Fruit fly (Drosophila melanogaster) whole organism, embryonic: ENCODE results near the gene Neurl4.

Source experiments
- Ada2b ChIP-seq: fragments of 200-800 bp; sonication (Bioruptor generic); IDR thresholded peaks from 2 replicates; pipeline ENCODE4 v1.3.6; 2022; ENCODE audit warnings: missing biosample characterization, missing genetic modification characterization
- Antp ChIP-seq: fragments of 200-800 bp; sonication (Bioruptor generic); optimal IDR thresholded peaks from 3 replicates; lab custom pipeline; 2016; ENCODE audit warnings: missing biosample characterization, missing genetic modification characterization
- Bgb ChIP-seq: fragments of 200-800 bp; sonication (Bioruptor generic); IDR thresholded peaks from 2 replicates; pipeline ENCODE4 v1.3.6; 2022; ENCODE audit warnings: missing biosample characterization, missing genetic modification characterization; ENCODE audit not compliant: partially characterized antibody
- CG1024 ChIP-seq: fragments of 200-800 bp; sonication (Bioruptor generic); IDR thresholded peaks from 2 replicates; pipeline ENCODE4 v1.3.6; 2022; ENCODE audit warnings: missing biosample characterization, missing genetic modification characterization
- CG10267 ChIP-seq: fragments of 200-800 bp; sonication (Bioruptor generic); optimal IDR thresholded peaks from 2 replicates; lab custom pipeline; 2018; ENCODE audit warnings: missing biosample characterization, mild to moderate bottlenecking, missing genetic modification characterization, moderate library complexity
- CG10366 ChIP-seq: fragments of 200-800 bp; sonication (Bioruptor generic); IDR thresholded peaks from 2 replicates; pipeline ENCODE4 v1.3.6; 2022; ENCODE audit warnings: missing biosample characterization, missing genetic modification characterization
- CG10462 ChIP-seq: fragments of 200-800 bp; sonication (Bioruptor generic); optimal IDR thresholded peaks from 2 replicates; lab custom pipeline; 2016; ENCODE audit warnings: missing biosample characterization, missing genetic modification characterization
- CG11085 ChIP-seq: fragments of 200-800 bp; sonication (Bioruptor generic); IDR thresholded peaks from 2 replicates; pipeline ENCODE4 v1.3.6; 2022; ENCODE audit warnings: missing biosample characterization, missing genetic modification characterization
- CG11504 ChIP-seq: fragments of 200-800 bp; sonication (Bioruptor generic); optimal IDR thresholded peaks from 3 replicates; lab custom pipeline; 2019; ENCODE audit warnings: missing biosample characterization, mild to moderate bottlenecking, missing genetic modification characterization, moderate library complexity
- CG11560 ChIP-seq: fragments of 200-800 bp; sonication (Bioruptor generic); IDR thresholded peaks from 3 replicates; pipeline ENCODE4 v1.3.6; 2022; ENCODE audit warnings: missing biosample characterization, missing genetic modification characterization
- CG11723 ChIP-seq: fragments of 200-800 bp; sonication (Bioruptor generic); optimal IDR thresholded peaks from 2 replicates; lab custom pipeline; 2017; ENCODE audit warnings: missing biosample characterization, mild to moderate bottlenecking, missing genetic modification characterization
- CG12104 ChIP-seq: fragments of 200-800 bp; sonication (Bioruptor generic); optimal IDR thresholded peaks from 3 replicates; lab custom pipeline; 2016; ENCODE audit warnings: missing biosample characterization, missing genetic modification characterization
- CG16815 ChIP-seq: fragments of 200-800 bp; sonication (Bioruptor generic); optimal IDR thresholded peaks from 3 replicates; lab custom pipeline; 2017; ENCODE audit warnings: missing biosample characterization, mild to moderate bottlenecking, missing genetic modification characterization
- CG17361 ChIP-seq: fragments of 200-800 bp; sonication (Bioruptor generic); IDR thresholded peaks from 3 replicates; pipeline ENCODE4 v1.3.6; 2022; ENCODE audit warnings: missing biosample characterization, missing genetic modification characterization
- CG1832 ChIP-seq: fragments of 200-800 bp; sonication (Bioruptor generic); optimal IDR thresholded peaks from 2 replicates; lab custom pipeline; 2017; ENCODE audit warnings: missing biosample characterization, mild to moderate bottlenecking, missing genetic modification characterization, inconsistent platforms
- CG2712 ChIP-seq: fragments of 200-800 bp; optimal IDR thresholded peaks from 3 replicates; lab custom pipeline; 2019; ENCODE audit warnings: missing biosample characterization, mild to moderate bottlenecking, missing genetic modification characterization, moderate library complexity
- CG4730 ChIP-seq: fragments of 200-800 bp; sonication (Bioruptor generic); IDR thresholded peaks from 2 replicates; pipeline ENCODE4 v1.3.6; 2022; ENCODE audit warnings: missing biosample characterization, missing genetic modification characterization
- CG4854 ChIP-seq: fragments of 200-800 bp; sonication (Bioruptor generic); optimal IDR thresholded peaks from 2 replicates; lab custom pipeline; 2016; ENCODE audit warnings: missing biosample characterization, missing genetic modification characterization, inconsistent platforms
- CG9932 ChIP-seq: fragments of 200-800 bp; sonication (Bioruptor generic); IDR thresholded peaks from 2 replicates; pipeline ENCODE4 v1.3.6; 2022; ENCODE audit warnings: missing biosample characterization, missing genetic modification characterization
- ERR ChIP-seq: fragments of 200-800 bp; sonication (Bioruptor generic); optimal IDR thresholded peaks from 2 replicates; lab custom pipeline; 2016; ENCODE audit warnings: missing biosample characterization, missing genetic modification characterization
- GATAe ChIP-seq: fragments of 200-800 bp; sonication (Bioruptor generic); conservative IDR thresholded peaks from 2 replicates; pipeline ENCODE4 v1.3.6; 2022; ENCODE audit warnings: missing biosample characterization, missing genetic modification characterization
- HLH4C ChIP-seq: fragments of 200-800 bp; sonication (Bioruptor generic); IDR thresholded peaks from 3 replicates; pipeline ENCODE4 v1.3.6; 2022; ENCODE audit warnings: missing biosample characterization, missing genetic modification characterization; ENCODE audit not compliant: partially characterized antibody
- Hr3 ChIP-seq: fragments of 200-800 bp; sonication (Bioruptor generic); optimal IDR thresholded peaks from 3 replicates; lab custom pipeline; 2016; ENCODE audit warnings: missing biosample characterization, missing genetic modification characterization
- Mrtf ChIP-seq: fragments of 200-800 bp; sonication (Bioruptor generic); IDR thresholded peaks from 3 replicates; pipeline ENCODE4 v1.3.6; 2022; ENCODE audit warnings: missing biosample characterization, missing genetic modification characterization
- NK7.1 ChIP-seq: fragments of 200-800 bp; sonication (Bioruptor generic); optimal IDR thresholded peaks from 3 replicates; lab custom pipeline; 2016; ENCODE audit warnings: missing biosample characterization, missing genetic modification characterization
- Oaz ChIP-seq: fragments of 200-800 bp; sonication (Bioruptor generic); IDR thresholded peaks from 2 replicates; pipeline ENCODE4 v1.3.6; 2022; ENCODE audit warnings: missing biosample characterization, missing genetic modification characterization
- Oli ChIP-seq: fragments of 200-800 bp; sonication (Bioruptor generic); optimal IDR thresholded peaks from 2 replicates; lab custom pipeline; 2018; ENCODE audit warnings: missing biosample characterization, mild to moderate bottlenecking, missing genetic modification characterization, moderate library complexity
- Ravus ChIP-seq: fragments of 200-800 bp; sonication (Bioruptor generic); IDR thresholded peaks from 2 replicates; pipeline ENCODE4 v1.3.6; 2022; ENCODE audit warnings: missing biosample characterization, missing genetic modification characterization
- Side ChIP-seq: fragments of 200-800 bp; sonication (Bioruptor generic); optimal IDR thresholded peaks from 2 replicates; lab custom pipeline; 2016; ENCODE audit warnings: missing biosample characterization, missing genetic modification characterization
- Sox102F ChIP-seq: fragments of 200-800 bp; sonication (Bioruptor generic); optimal IDR thresholded peaks from 2 replicates; lab custom pipeline; 2018; ENCODE audit warnings: missing biosample characterization, mild to moderate bottlenecking, missing genetic modification characterization, moderate library complexity
- chinmo ChIP-seq: fragments of 200-800 bp; sonication (Bioruptor generic); IDR thresholded peaks from 4 replicates; pipeline ENCODE4 v1.3.6; 2022; ENCODE audit warnings: missing biosample characterization, missing genetic modification characterization; ENCODE audit not compliant: partially characterized antibody
- dpn ChIP-seq, 2 experiments: fragments of 200-800 bp; sonication (Bioruptor generic); optimal IDR thresholded peaks; 3 replicates each; lab custom pipeline; 2016; ENCODE audit warnings: missing biosample characterization in 2 of 2, missing genetic modification characterization in 2 of 2
- gcm2 ChIP-seq: fragments of 200-800 bp; sonication (Bioruptor generic); optimal IDR thresholded peaks from 2 replicates; lab custom pipeline; 2016; ENCODE audit warnings: missing biosample characterization, missing genetic modification characterization
- kay ChIP-seq: fragments of 200-800 bp; sonication (Bioruptor generic); optimal IDR thresholded peaks from 2 replicates; lab custom pipeline; 2016; ENCODE audit warnings: missing biosample characterization, missing genetic modification characterization
- nau ChIP-seq: fragments of 200-800 bp; sonication (Bioruptor generic); optimal IDR thresholded peaks from 3 replicates; lab custom pipeline; 2017; ENCODE audit warnings: missing biosample characterization, mild to moderate bottlenecking, missing genetic modification characterization, missing genetic modification reagents
- nom ChIP-seq: fragments of 200-800 bp; sonication (Bioruptor generic); optimal IDR thresholded peaks from 2 replicates; lab custom pipeline; 2017; ENCODE audit warnings: missing biosample characterization, missing genetic modification characterization, mild to moderate bottlenecking, moderate library complexity, missing genetic modification reagents
- pho ChIP-seq: fragments of 200-800 bp; sonication (Bioruptor generic); optimal IDR thresholded peaks from 2 replicates; lab custom pipeline; 2016; ENCODE audit warnings: missing biosample characterization, missing genetic modification characterization
- sens-2 ChIP-seq: fragments of 200-800 bp; sonication (Bioruptor generic); IDR thresholded peaks from 2 replicates; pipeline ENCODE4 v1.3.6; 2022; ENCODE audit warnings: missing biosample characterization, missing genetic modification characterization
- slou ChIP-seq: fragments of 200-800 bp; sonication (Bioruptor generic); optimal IDR thresholded peaks from 3 replicates; lab custom pipeline; 2016; ENCODE audit warnings: missing biosample characterization, missing genetic modification characterization
- so ChIP-seq: fragments of 200-800 bp; sonication (Bioruptor generic); IDR thresholded peaks from 3 replicates; pipeline ENCODE4 v1.3.6; 2022; ENCODE audit warnings: missing biosample characterization, missing genetic modification characterization
- tll ChIP-seq, 2 experiments: fragments of 200-800 bp in 1 of 2; fragments of >200 bp in 1 of 2; sonication (Bioruptor generic) in 1 of 2; optimal IDR thresholded peaks; 2 replicates each; lab custom pipeline; 2017 to 2019; ENCODE audit warnings: missing biosample characterization in 2 of 2, missing genetic modification characterization in 2 of 2, mild to moderate bottlenecking in 1 of 2, moderate library complexity in 1 of 2
- ttk ChIP-seq: fragments of 200-800 bp; sonication (Bioruptor generic); IDR thresholded peaks from 2 replicates; pipeline ENCODE4 v2.1.2; 2022; ENCODE audit warnings: missing biosample characterization, missing genetic modification characterization
- z ChIP-seq: fragments of 200-800 bp; sonication (Bioruptor generic); IDR thresholded peaks from 3 replicates; pipeline ENCODE4 v1.3.6; 2022; ENCODE audit warnings: missing biosample characterization, missing genetic modification characterization
- zf30C ChIP-seq: fragments of 200-800 bp; sonication (Bioruptor generic); optimal IDR thresholded peaks from 3 replicates; lab custom pipeline; 2018; ENCODE audit warnings: missing biosample characterization, mild to moderate bottlenecking, missing genetic modification characterization

Neurl4 gene

DNA sequence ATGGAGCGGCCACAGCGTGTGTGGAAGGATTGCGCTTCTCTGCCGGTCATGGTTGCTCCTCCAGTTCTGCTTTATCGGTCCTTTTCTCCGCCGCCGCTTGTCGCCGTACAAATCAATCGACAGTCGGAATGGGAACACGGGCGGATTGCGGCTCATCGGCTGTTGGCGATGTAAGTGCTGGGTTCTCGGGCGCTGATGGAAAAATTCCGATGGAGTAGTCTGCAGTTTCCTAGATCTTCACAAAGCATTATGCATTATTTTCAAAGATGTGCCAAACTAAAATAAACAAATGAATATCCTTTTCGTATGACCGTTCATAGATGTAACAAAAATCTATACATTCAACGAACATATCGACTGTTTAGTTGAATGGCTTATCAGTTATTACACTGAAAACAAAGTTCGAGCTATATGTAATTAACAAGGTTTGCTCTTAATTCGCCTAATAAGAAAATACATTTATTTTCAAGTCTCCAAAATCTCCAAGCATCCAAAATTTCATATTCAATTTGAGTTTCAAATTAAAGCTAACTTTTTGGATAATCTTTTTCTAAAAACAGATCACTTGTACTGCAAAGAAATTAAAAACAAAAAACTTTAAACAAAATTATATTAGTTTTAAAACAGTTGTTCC is at the start of gene Neurl4 (continued):
- TF ChIP-seq tll (GFP tag; optimal IDR thresholded peaks at IDR 0.05; lab: Kevin White, UChicago) (no peak), nom (GFP tag; lab: Kevin White, UChicago) (no peak), chinmo (0 out of 4 replicates have a peak, but pooled peaks have one; percentile 18), pho (GFP tag; lab: Kevin White, UChicago) (peak; percentile 40), CG4854 (GFP tag; lab: Kevin White, UChicago) (no peak), dpn (GFP tag; optimal IDR thresholded peaks at IDR 0.05; lab: Kevin White, UChicago) (peak; percentile 58 to 80), ttk (GFP tag; lab: Robert Waterston, UW) (peak; percentile 68), CG10267 (tag; lab: Kevin White, UChicago) (peak; percentile 63), CG2712 (peak; percentile 75), CG9932 (peak; percentile 66), CG1832 (GFP tag; lab: Kevin White, UChicago) (no peak), NK7.1 (GFP tag; lab: Kevin White, UChicago) (no peak), CG11560 (tag; lab: Robert Waterston, UW) (no peak), HLH4C (GFP tag; lab: Robert Waterston, UW) (no peak), CG10366 (GFP tag; lab: Robert Waterston, UW) (peak; percentile 75), Antp (GFP tag; lab: Kevin White, UChicago) (peak; percentile 51), Ravus (GFP tag; lab: Robert Waterston, UW) (no peak; the same call in 1 of the 2 replicates), z (no peak), zf30C (GFP tag; lab: Kevin White, UChicago) (peak; percentile 95), gcm2 (GFP tag; lab: Kevin White, UChicago) (no peak), Bgb (GFP tag; lab: Robert Waterston, UW) (no peak), CG4730 (GFP tag; lab: Robert Waterston, UW) (no peak), CG11723 (GFP tag; lab: Kevin White, UChicago) (no peak), CG1024 (GFP tag; lab: Robert Waterston, UW) (peak; percentile 73), CG10462 (GFP tag; lab: Kevin White, UChicago) (peak; percentile 9), Side (GFP tag; lab: Kevin White, UChicago) (peak; percentile 23), CG11504 (tag; lab: Kevin White, UChicago) (no peak), Hr3 (GFP tag; lab: Kevin White, UChicago) (peak; percentile 72), Sox102F (GFP tag; lab: Kevin White, UChicago) (no peak), Ada2b (peak; percentile 61), sens-2 (GFP tag; lab: Robert Waterston, UW) (no peak), slou (no peak), nau (no peak), CG16815 (GFP tag; lab: Kevin White, UChicago) (peak; percentile 50), Oaz (GFP tag; lab: Robert Waterston, UW) (peak; percentile 24; the same call in 1 of the 2 replicates)

DNA sequence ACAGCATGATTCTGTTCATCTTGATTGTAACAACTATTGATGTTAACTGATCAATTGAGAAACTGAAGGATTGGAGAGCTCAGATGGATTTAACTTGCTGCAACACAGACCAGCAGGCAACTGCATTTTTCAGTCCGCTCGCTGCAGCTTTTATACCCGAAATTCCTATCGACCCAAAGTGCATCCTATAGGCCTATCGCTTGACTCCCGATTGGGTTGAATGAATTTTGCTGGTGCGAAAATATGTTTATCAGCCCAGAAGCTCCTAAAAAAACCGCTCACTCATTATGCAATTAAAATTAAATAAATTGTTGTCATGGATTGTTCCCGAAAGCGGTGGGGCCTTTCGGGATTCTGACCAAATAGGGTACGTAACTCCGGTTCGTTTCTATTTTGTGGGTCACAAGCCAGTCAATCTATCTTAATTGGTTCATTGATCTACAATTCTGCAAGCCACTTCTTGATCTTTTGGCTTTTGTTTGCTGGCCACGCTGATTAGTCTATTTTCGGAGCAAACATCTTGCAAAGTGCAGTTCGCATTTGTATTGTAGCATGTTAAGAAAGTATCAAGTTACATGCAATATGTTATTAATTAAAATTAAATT is 48.4 kb upstream of the Neurl4 start, which contains the start of gene Fbp1:
Gene Fbp1 (minus strand): TSS at position 113 of the 605 bp plus-strand sequence.
- TF ChIP-seq CG11085 (no peak), ERR (no peak), CG17361 (GFP tag; lab: Robert Waterston, UW) (no peak), GATAe (GFP tag; lab: Robert Waterston, UW) (no peak), so (GFP tag; lab: Robert Waterston, UW) (no peak), dpn (GFP tag; optimal IDR thresholded peaks at IDR 0.05; lab: Kevin White, UChicago) (no peak), Mrtf (GFP tag; lab: Robert Waterston, UW) (no peak), kay (no peak), CG12104 (GFP tag; lab: Kevin White, UChicago) (no peak), Oli (tag; lab: Kevin White, UChicago) (no peak)
